Fruit fly (Drosophila melanogaster): ENCODE results near the gene CtsK1.

The CtsK1 gene

DNA sequence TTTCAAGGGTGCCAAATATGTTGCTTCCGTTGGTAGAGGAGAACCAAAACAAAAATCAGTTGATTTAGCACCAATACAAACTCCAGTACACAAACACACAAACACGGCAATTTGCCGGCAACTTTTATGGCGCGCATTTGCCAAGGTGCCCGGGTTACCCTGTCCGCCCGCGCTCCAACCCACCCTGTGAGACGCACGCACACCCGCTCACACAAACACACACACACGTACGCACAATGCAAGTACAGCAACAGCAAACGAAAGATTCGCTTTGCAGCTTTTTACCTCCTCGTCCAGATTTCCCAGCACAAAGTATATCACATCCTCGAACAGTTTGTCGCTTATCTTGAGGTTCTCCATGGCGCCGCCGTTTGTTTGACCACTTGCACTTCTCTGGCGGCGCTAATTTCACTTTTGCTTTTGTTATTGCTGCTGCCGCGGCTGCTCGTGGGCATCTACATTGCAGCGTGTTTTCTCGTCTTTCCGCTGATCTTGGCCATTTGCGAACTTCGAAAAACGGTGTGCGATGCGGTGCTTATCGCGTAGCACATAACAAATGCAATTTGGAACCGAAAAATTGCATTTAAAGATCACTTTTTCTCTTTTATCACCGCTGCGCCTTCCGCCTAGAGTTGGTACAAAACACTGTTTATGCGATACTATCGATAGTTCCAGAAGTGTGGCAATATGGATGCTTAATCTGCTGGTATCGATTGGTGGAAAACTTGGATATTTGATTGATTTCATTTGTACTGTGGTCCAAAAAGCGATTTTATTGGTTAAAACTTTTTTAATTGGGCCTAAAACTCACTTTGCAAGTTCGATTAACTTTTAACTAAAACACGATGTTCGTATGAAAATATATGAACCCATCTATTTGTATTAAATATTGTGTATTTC is 34.7 kb downstream of the CtsK1 start, which contains the start of gene Ptip (continued):
- TF ChIP-seq CG3995 (GFP tag; optimal IDR thresholded peaks at IDR 0.05) (peak; percentile 55), NK7.1 (GFP tag; optimal IDR thresholded peaks at IDR 0.05) (peak; percentile 1), gsb (GFP tag; IDR thresholded peaks at IDR 0.05) (no peak), sna (GFP tag; IDR thresholded peaks at IDR 0.05; ENCODE audit: partially characterized antibody) (peak; percentile 90), bsh (GFP tag; optimal IDR thresholded peaks at IDR 0.05) (peak in 1 of 2 experiments; percentile 38), CG9817 (tag; optimal IDR thresholded peaks at IDR 0.05) (no peak), hbn (GFP tag; IDR thresholded peaks at IDR 0.05; ENCODE audit: partially characterized antibody) (peak; percentile 93), Ets65A (GFP tag) (peak; percentile 75), CG3847 (GFP tag; IDR thresholded peaks at IDR 0.05) (0 out of 2 replicates have a peak, but pooled peaks have one; percentile 26), tin (GFP tag; optimal IDR thresholded peaks at IDR 0.05) (no peak), Dref (GFP tag; IDR thresholded peaks at IDR 0.05) (peak; percentile 94), CG6854 (GFP tag; optimal IDR thresholded peaks at IDR 0.05) (no peak), pb (GFP tag; optimal IDR thresholded peaks at IDR 0.05) (peak; percentile 17), CG12391 (tag; optimal IDR thresholded peaks at IDR 0.05) (peak; percentile 25), CG10462 (GFP tag; optimal IDR thresholded peaks at IDR 0.05) (no peak), CG1647 (GFP tag; optimal IDR thresholded peaks at IDR 0.05) (peak; percentile 4), Xbp1 (GFP tag; optimal IDR thresholded peaks at IDR 0.05) (peak; percentile 37), nerfin-1 (tag; optimal IDR thresholded peaks at IDR 0.05) (peak; percentile 33), CG9932 (GFP tag; IDR thresholded peaks at IDR 0.05) (peak; percentile 67), Oaz (GFP tag; IDR thresholded peaks at IDR 0.05) (no peak), Med (GFP tag) (peak; percentile 92), Eip74EF (GFP tag; optimal IDR thresholded peaks at IDR 0.05) (no peak), CG31441 (GFP tag; IDR thresholded peaks at IDR 0.05) (no peak), Dad (GFP tag; optimal IDR thresholded peaks at IDR 0.05) (no peak), jumu (GFP tag; optimal IDR thresholded peaks at IDR 0.05) (no peak), Opbp (GFP tag; IDR thresholded peaks at IDR 0.05; ENCODE audit: partially characterized antibody) (peak; percentile 98), da (GFP tag; optimal IDR thresholded peaks at IDR 0.05) (no peak), HLH4C (GFP tag; IDR thresholded peaks at IDR 0.05; ENCODE audit: partially characterized antibody) (peak; percentile 95), CG9609 (GFP tag; optimal IDR thresholded peaks at IDR 0.05) (peak; percentile 1), MESR4 (GFP tag; optimal IDR thresholded peaks at IDR 0.05) (peak; percentile 59), CG1603 (tag; optimal IDR thresholded peaks at IDR 0.05) (no peak), Side (GFP tag; optimal IDR thresholded peaks at IDR 0.05) (peak; percentile 35), CG17568 (GFP tag; optimal IDR thresholded peaks at IDR 0.05) (no peak), shn (GFP tag; optimal IDR thresholded peaks at IDR 0.05) (peak; percentile 16), eve (GFP tag; optimal IDR thresholded peaks at IDR 0.05) (no peak), CG18619 (GFP tag; optimal IDR thresholded peaks at IDR 0.05) (peak; percentile 30), Xrp1 (GFP tag; IDR thresholded peaks at IDR 0.05) (peak; percentile 44; the same call in 1 of the 2 replicates), D (optimal IDR thresholded peaks at IDR 0.05) (peak; percentile 40), D (GFP tag; optimal IDR thresholded peaks at IDR 0.05) (no peak), wdn (GFP tag; IDR thresholded peaks at IDR 0.05) (peak; percentile 57; the same call in 1 of the 2 replicates), CG6765 (GFP tag; optimal IDR thresholded peaks at IDR 0.05) (peak; percentile 22), Scr (GFP tag; IDR thresholded peaks at IDR 0.05; ENCODE audit: partially characterized antibody) (peak; percentile 96), tgo (GFP tag; IDR thresholded peaks at IDR 0.05) (no peak), CG34422 (GFP tag; IDR thresholded peaks at IDR 0.05) (peak; percentile 99), bigmax (GFP tag; optimal IDR thresholded peaks at IDR 0.05) (peak; percentile 50), az2 (GFP tag; optimal IDR thresholded peaks at IDR 0.05) (no peak), pfk (GFP tag; optimal IDR thresholded peaks at IDR 0.05) (peak; percentile 40), CG2116 (GFP tag; optimal IDR thresholded peaks at IDR 0.05) (peak; percentile 91)

Measured in whole organism, embryonic.